Worm (Caenorhabditis elegans): Measurements from ENCODE around the gene C14C11.2.

- TF ChIP-seq him-1 (tag; optimal IDR thresholded peaks at IDR 0.05), result no peak
- TF ChIP-seq W03F9.2 (tag; optimal IDR thresholded peaks at IDR 0.05), result no peak
Observed at ce11 chrV:5695635-5696034, 34.7 kb downstream of the C14C11.2 start.
